Worm (Caenorhabditis elegans) whole organism, dauer: ENCODE measurements around the gene Y42H9AR.1.

Experiments used
- unc-62 ChIP-seq: sonication (generic microtip); optimal IDR thresholded peaks from 2 replicates; lab custom pipeline; 2017; ENCODE audit warnings: missing biosample characterization, missing genetic modification reagents, missing genetic modification characterization

The Y42H9AR.1 gene

ce11 chrIV:8146283-8146682 is 33.1 kb downstream of the Y42H9AR.1 start:
- TF ChIP-seq unc-62 (GFP tag; lab: Kevin White, UChicago), result no peak

ce11 chrIV:8148494-8148893 is 35.3 kb downstream of the Y42H9AR.1 start, which contains the start of gene pmk-1:
pmk-1 (plus strand) TSS chrIV:8148794.
- TF ChIP-seq unc-62 (GFP tag; lab: Kevin White, UChicago), result no peak

DNA sequence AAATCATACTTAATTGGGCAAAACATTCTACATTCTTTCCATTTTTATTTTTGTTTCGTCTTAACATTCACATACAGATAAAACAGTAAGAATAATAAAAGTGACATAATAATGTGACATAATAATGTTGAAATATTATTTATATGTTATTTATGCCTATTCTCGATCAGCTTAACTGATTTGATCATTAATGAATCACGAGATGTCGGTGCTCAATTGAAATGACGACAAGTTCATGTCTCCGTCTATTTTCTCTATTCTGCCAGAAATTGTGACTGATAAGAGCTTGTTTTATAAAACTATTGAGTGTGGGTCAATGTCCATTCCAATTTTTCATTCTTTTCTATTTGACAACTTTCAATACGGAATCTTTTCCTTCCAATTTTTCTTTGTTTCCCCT is 38.5 kb downstream of the Y42H9AR.1 start:
- no peak for TF ChIP-seq unc-62 (GFP tag; lab: Kevin White, UChicago)

DNA sequence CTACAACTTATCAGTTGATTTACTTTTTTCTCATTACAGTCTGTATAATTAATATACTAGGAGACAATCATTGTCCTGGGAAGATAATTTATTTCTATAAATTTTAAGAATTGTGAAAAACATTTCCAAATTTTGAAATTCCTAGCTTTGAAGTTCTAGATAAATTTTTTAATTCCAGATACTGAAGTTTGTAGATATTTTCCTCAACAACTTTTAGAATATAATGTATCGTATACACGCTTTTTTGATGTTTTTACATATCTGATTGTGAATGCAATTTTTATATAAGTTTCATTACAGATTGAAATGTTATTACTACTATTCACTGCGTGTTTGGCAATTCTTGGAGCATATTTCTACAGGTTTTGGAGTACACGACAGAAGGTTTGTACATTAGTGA is 39.0 kb downstream of the Y42H9AR.1 start, which contains the start of gene faah-2:
Gene faah-2 (plus strand): TSS at position 301 of the 400 bp plus-strand sequence.
- no peak for TF ChIP-seq unc-62 (GFP tag; lab: Kevin White, UChicago)

ce11 chrIV:8152688-8153087 is 39.5 kb downstream of the Y42H9AR.1 start:
- TF ChIP-seq unc-62 (GFP tag; lab: Kevin White, UChicago), result no peak

DNA sequence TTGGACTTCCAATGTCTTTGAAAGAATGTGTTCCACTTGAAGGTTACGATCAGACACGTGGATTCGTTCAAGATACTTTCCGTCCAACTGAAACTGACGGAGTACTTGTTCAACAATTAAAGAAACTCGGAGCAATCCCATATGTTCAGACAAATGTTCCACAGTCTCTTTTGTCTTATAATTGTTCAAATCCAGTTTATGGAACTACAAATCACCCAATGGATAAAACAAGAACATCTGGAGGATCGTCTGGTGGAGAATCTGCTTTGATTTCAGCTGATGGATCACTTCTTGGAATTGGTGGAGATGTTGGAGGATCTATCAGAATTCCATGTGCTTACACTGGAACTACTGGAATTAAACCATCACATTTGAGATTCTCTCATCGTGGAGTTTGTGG is 40.0 kb downstream of the Y42H9AR.1 start:
- no peak for TF ChIP-seq unc-62 (GFP tag; lab: Kevin White, UChicago)

DNA sequence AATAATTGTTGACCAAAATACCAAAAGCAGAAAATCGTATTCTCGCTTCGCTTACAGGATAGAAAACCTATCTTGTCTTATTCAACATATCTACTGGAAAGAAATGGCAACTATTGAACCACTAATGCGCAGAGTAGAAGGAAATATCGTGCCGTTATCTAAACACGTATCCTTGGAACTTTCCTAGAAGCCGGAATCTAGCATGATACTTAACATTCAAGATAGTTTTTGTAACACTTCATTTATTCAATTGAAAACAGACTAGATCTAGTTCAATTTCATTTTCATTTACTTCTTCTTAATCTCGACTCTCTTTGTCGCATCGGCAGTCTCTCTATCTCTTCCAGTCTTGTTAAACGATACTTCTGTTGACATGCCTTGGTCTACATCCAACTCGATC is 41.8 kb downstream of the Y42H9AR.1 start:
- TF ChIP-seq unc-62 (GFP tag; lab: Kevin White, UChicago), result no peak

ce11 chrIV:8157161-8157560 is 44.0 kb downstream of the Y42H9AR.1 start, which contains the start of gene B0218.5:
B0218.5 (minus strand) TSS chrIV:8157261.
- TF ChIP-seq unc-62 (GFP tag; lab: Kevin White, UChicago), result no peak

- TF ChIP-seq unc-62 (GFP tag; lab: Kevin White, UChicago), result no peak
Measured at ce11 chrIV:8159087-8159486, 45.9 kb downstream of the Y42H9AR.1 start, which contains the start of gene faah-1. faah-1 (plus strand) TSS chrIV:8159387.

DNA sequence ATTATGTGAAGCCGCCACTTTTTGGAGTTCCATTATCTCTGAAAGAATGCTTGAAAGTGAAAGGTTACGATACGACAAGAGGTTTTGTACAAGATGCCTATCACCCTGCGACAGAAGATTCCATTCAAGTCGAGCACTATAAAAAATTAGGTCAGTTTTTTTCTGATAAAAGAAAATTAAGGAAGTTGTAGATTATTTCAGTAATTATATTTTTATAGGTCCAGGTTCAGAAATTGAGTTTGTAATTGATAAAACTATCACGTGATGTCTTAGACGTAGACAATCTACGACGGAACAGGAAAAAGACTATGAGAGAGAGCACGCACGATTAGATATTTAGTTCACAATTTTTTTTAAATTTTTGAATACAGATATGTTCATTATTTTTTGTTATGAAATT is 46.8 kb downstream of the Y42H9AR.1 start:
- TF ChIP-seq unc-62 (GFP tag; lab: Kevin White, UChicago), result no peak

DNA sequence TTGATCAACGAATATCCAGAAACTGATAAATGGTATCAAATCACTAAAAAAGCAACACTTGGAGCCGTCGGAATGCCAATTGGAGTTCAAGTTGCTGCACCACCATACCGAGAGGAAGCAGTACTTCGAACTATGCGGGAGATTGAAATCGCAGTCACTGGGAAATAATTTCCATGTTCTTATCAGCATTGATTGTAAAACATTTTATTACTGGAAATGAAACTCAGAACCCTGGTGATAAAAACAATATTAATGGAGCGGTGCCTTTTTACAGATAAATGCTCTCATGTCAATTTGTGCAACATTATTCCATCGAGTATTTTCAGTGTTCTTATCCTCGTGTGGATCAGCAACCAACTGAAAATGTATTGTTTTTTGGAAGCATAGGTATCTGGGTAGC is 48.6 kb downstream of the Y42H9AR.1 start:
- TF ChIP-seq unc-62 (GFP tag; lab: Kevin White, UChicago), result no peak

- TF ChIP-seq unc-62 (GFP tag; lab: Kevin White, UChicago), result no peak
Measured at ce11 chrIV:8163687-8164086, 50.5 kb downstream of the Y42H9AR.1 start, which contains the start of gene clec-51. clec-51 (minus strand) TSS chrIV:8163800.

DNA sequence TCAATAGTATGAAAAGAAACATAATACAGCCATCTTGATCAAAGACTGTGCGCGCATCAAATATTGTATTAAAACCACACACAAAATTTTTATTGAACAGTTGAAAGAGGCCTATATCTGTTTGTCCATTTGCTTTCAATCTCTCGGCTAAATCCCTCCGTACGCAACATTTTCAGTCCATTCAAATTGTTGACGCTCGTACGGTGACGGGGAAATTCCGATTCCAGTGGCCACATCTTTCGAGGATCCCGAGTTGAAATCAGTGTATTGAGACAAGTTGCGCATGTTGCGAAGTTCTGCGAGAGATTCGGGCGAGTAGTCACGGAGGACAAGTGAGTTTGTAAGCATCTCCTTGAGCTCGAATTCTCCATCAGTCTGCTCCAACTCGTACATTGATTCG is 51.3 kb downstream of the Y42H9AR.1 start:
- no peak for TF ChIP-seq unc-62 (GFP tag; lab: Kevin White, UChicago)
